Fruit fly (Drosophila melanogaster): ENCODE measurements around the gene CG10561.

DNA sequence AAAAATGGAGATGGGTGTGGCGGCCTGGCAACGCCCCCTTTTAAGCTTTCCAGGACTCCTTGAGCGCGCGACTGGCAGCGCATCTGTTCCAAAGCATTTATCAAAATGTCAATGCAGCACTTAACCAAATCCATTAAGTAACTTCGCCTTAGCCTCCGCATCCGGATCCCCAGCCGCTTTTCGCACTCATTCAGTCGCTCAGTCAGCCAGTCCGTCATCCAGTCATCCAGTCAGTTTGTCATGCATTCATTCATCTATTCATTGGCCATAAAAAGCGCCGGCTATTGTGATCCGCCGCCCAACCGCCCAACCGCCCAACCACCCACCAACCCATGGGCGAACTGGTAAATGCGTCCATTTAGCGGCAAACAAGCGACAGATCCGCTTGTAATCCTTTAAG is 25.3 kb upstream of the CG10561 start:
- TF ChIP-seq cnc (optimal IDR thresholded peaks at IDR 0.05) (no peak), CG1620 (GFP tag; optimal IDR thresholded peaks at IDR 0.05) (no peak), bab1 (GFP tag; optimal IDR thresholded peaks at IDR 0.05) (no peak), CG5204 (GFP tag; optimal IDR thresholded peaks at IDR 0.05) (no peak)
